Fruit fly (Drosophila melanogaster): ENCODE measurements around the gene CG10336.

CG10336 gene

dm6 chr2L:18694724-18695105, 5.4 kb downstream of the CG10336 start (continued):
- peak; percentile 37; the same call in 1 of the 2 replicates for TF ChIP-seq CG14014 (GFP tag; IDR thresholded peaks at IDR 0.05)
- no peak for TF ChIP-seq ab (GFP tag; optimal IDR thresholded peaks at IDR 0.05)
- TF ChIP-seq nom (GFP tag; optimal IDR thresholded peaks at IDR 0.05), result no peak
- no peak for TF ChIP-seq Usf (GFP tag; optimal IDR thresholded peaks at IDR 0.05)
- TF ChIP-seq sug (tag; optimal IDR thresholded peaks at IDR 0.05), result no peak
- no peak for TF ChIP-seq Nf-YA (GFP tag; IDR thresholded peaks at IDR 0.05)
- no peak for TF ChIP-seq hkb (optimal IDR thresholded peaks at IDR 0.05)
- TF ChIP-seq hkb (GFP tag; IDR thresholded peaks at IDR 0.05), result peak; percentile 63
- no peak for TF ChIP-seq exex (tag; optimal IDR thresholded peaks at IDR 0.05)
- TF ChIP-seq tgo (GFP tag; IDR thresholded peaks at IDR 0.05), result peak; percentile 53; the same call in 2 of the 3 replicates
- TF ChIP-seq tap (tag; optimal IDR thresholded peaks at IDR 0.05), result no peak
- TF ChIP-seq CG12659 (GFP tag; optimal IDR thresholded peaks at IDR 0.05), result no peak
- no peak for TF ChIP-seq CG4424 (GFP tag; optimal IDR thresholded peaks at IDR 0.05)
- TF ChIP-seq Ets97D (GFP tag; optimal IDR thresholded peaks at IDR 0.05), result no peak
- no peak for TF ChIP-seq ato (GFP tag; IDR thresholded peaks at IDR 0.05; ENCODE audit: partially characterized antibody)
- peak; percentile 40 for TF ChIP-seq CG3847 (GFP tag; IDR thresholded peaks at IDR 0.05)
- no peak for TF ChIP-seq CG13624 (GFP tag; optimal IDR thresholded peaks at IDR 0.05)
- no peak for TF ChIP-seq dimm (GFP tag; IDR thresholded peaks at IDR 0.05)
- TF ChIP-seq CG12942 (GFP tag; optimal IDR thresholded peaks at IDR 0.05), result peak; percentile 19
- TF ChIP-seq Bteb2 (GFP tag; optimal IDR thresholded peaks at IDR 0.05), result no peak
- TF ChIP-seq NC2α (GFP tag; optimal IDR thresholded peaks at IDR 0.05), result no peak
- TF ChIP-seq CG1529 (GFP tag; optimal IDR thresholded peaks at IDR 0.05), result no peak
- TF ChIP-seq Dip3 (GFP tag; optimal IDR thresholded peaks at IDR 0.05), result no peak
- TF ChIP-seq Deaf1 (tag; optimal IDR thresholded peaks at IDR 0.05), result no peak
- TF ChIP-seq CG4854 (GFP tag; optimal IDR thresholded peaks at IDR 0.05), result no peak
- peak; percentile 33; the same call in 1 of the 2 replicates for TF ChIP-seq vvl (GFP tag; IDR thresholded peaks at IDR 0.05)
- TF ChIP-seq dysf (GFP tag; IDR thresholded peaks at IDR 0.05), result peak; percentile 63; the same call in 2 of the 3 replicates
- TF ChIP-seq CG17361 (GFP tag; IDR thresholded peaks at IDR 0.05), result no peak; the same call in 2 of the 3 replicates
- TF ChIP-seq unc-4 (GFP tag; IDR thresholded peaks at IDR 0.05; ENCODE audit: partially characterized antibody), result no peak
- TF ChIP-seq BtbVII (GFP tag; optimal IDR thresholded peaks at IDR 0.05), result no peak
- peak; percentile 24 for TF ChIP-seq CG7556 (GFP tag; optimal IDR thresholded peaks at IDR 0.05)
- peak; percentile 8 for TF ChIP-seq CG10979 (tag; optimal IDR thresholded peaks at IDR 0.05)
- TF ChIP-seq crol (GFP tag; IDR thresholded peaks at IDR 0.05), result no peak
- TF ChIP-seq CG18599 (GFP tag; optimal IDR thresholded peaks at IDR 0.05), result no peak
- TF ChIP-seq CG10959 (GFP tag; IDR thresholded peaks at IDR 0.05), result no peak
- TF ChIP-seq emc (GFP tag; optimal IDR thresholded peaks at IDR 0.05), result no peak
- peak; percentile 35 for TF ChIP-seq sob (GFP tag; IDR thresholded peaks at IDR 0.05)
- TF ChIP-seq dmrt99B (tag; optimal IDR thresholded peaks at IDR 0.05), result peak; percentile 41
- no peak for TF ChIP-seq Kr (GFP tag; optimal IDR thresholded peaks at IDR 0.05)
- TF ChIP-seq fd102C (GFP tag; optimal IDR thresholded peaks at IDR 0.05), result no peak
- TF ChIP-seq pzg (GFP tag; optimal IDR thresholded peaks at IDR 0.05), result no peak
- TF ChIP-seq CG17912 (GFP tag; optimal IDR thresholded peaks at IDR 0.05), result no peak
- peak; percentile 6 for TF ChIP-seq CG9609 (GFP tag; optimal IDR thresholded peaks at IDR 0.05)
- TF ChIP-seq nmo (GFP tag; optimal IDR thresholded peaks at IDR 0.05), result no peak
- peak; percentile 19 for TF ChIP-seq lab (GFP tag; optimal IDR thresholded peaks at IDR 0.05)
- TF ChIP-seq Med (GFP tag), result peak; percentile 88
- no peak for TF ChIP-seq HHEX (GFP tag; optimal IDR thresholded peaks at IDR 0.05)
- no peak for TF ChIP-seq lilli (GFP tag; optimal IDR thresholded peaks at IDR 0.05)
- TF ChIP-seq CG10366 (GFP tag; IDR thresholded peaks at IDR 0.05), result no peak; the same call in 1 of the 2 replicates
- peak; percentile 89 for TF ChIP-seq sens (GFP tag)
- TF ChIP-seq CG7271 (tag; optimal IDR thresholded peaks at IDR 0.05), result no peak
- TF ChIP-seq ewg (GFP tag; optimal IDR thresholded peaks at IDR 0.05), result no peak
